Worm (Caenorhabditis elegans): Measurements from ENCODE around the gene Y11D7A.7.
A peak's percentile ranks its signal among the peaks of the same experiment; 100 is the strongest.
"Not testable (repeated sequence)": the region's sequence is repeated elsewhere in the genome, so short reads cannot be mapped to it uniquely, and the experiment has no call there.

The Y11D7A.7 gene

DNA sequence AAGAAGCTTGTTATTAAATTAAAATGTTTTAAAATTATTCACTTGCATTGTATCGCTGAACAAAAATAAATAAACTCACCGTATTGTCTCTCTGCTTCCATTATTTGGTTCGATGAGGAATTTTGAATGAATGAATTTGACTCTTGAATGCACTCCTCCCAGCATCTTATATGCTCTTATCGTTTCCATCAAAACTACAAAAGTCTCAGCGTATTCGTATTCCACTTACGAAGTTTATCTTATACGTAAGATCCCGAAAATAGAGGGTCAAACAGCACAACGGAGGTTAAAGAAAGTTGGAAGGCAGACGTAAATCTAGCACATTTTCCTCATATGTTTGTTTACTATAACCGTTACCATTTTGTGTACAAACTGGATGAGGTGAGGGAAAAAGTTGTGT, 37.0 kb downstream of the Y11D7A.7 start, which contains the start of gene nhr-267:
Gene nhr-267, minus strand, starts transcription at position 101 of the 400 bp plus-strand sequence.
- not testable (repeated sequence) for TF ChIP-seq nhr-12 (tag; optimal IDR thresholded peaks at IDR 0.05); unc-62 (GFP tag; optimal IDR thresholded peaks at IDR 0.05); sea-2 (GFP tag; optimal IDR thresholded peaks at IDR 0.05)

ce11 chrIV:9289635-9290034, 40.3 kb downstream of the Y11D7A.7 start:
- TF ChIP-seq nhr-67 (tag; optimal IDR thresholded peaks at IDR 0.05): no peak
- no peak for TF ChIP-seq elt-3 (tag; optimal IDR thresholded peaks at IDR 0.05)
- peak; percentile 70 for TF ChIP-seq elt-1 (tag; optimal IDR thresholded peaks at IDR 0.05)
- TF ChIP-seq fos-1 (tag; optimal IDR thresholded peaks at IDR 0.05): no peak

DNA sequence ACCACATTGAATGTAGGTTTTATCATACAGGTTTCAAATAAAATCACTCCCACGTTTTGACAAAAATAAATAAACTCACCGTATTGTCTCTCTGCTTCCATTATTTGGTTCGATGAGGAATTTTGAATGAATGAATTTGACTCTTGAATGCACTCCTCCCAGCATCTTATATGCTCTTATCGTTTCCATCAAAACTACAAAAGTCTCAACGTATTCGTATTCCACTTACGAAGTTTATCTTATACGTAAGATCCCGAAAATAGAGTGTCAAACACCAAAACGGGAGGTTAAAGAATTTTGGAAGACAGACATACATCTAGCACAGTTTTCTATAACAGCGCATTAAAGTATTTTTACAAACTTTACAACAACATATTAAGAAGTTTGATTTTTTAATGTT, 44.5 kb downstream of the Y11D7A.7 start, which contains the start of gene nhr-264:
Gene nhr-264, minus strand, starts transcription at position 101 of the 400 bp plus-strand sequence.
- TF ChIP-seq snpc-4, nhr-12, zag-1 (tag; optimal IDR thresholded peaks at IDR 0.05): not testable (repeated sequence)

ce11 chrIV:9296285-9296684, 47.0 kb downstream of the Y11D7A.7 start, which contains the start of gene F49C12.1:
Gene F49C12.1, minus strand, starts transcription at chrIV:9296354.
- TF ChIP-seq eor-1 (tag; optimal IDR thresholded peaks at IDR 0.05) (no peak), nhr-11 (tag; optimal IDR thresholded peaks at IDR 0.05) (no peak), ZK546.5 (tag; optimal IDR thresholded peaks at IDR 0.05) (no peak), mdl-1 (tag; optimal IDR thresholded peaks at IDR 0.05) (no peak), lin-39 (tag; optimal IDR thresholded peaks at IDR 0.05) (no peak), elt-1 (tag; optimal IDR thresholded peaks at IDR 0.05) (no peak)

ce11 chrIV:9299145-9299544, 49.8 kb downstream of the Y11D7A.7 start, which contains the start of gene F49C12.2:
Gene F49C12.2, minus strand, starts transcription at chrIV:9299245.
- TF ChIP-seq nhr-77 (tag; optimal IDR thresholded peaks at IDR 0.05): no peak
- no peak for TF ChIP-seq ZK546.5 (tag; optimal IDR thresholded peaks at IDR 0.05)
- no peak for TF ChIP-seq fkh-2 (tag; optimal IDR thresholded peaks at IDR 0.05)
- no peak for TF ChIP-seq eor-1 (tag; optimal IDR thresholded peaks at IDR 0.05)
- no peak for TF ChIP-seq mdl-1 (tag; optimal IDR thresholded peaks at IDR 0.05)
- TF ChIP-seq ztf-11 (tag; optimal IDR thresholded peaks at IDR 0.05): no peak
- TF ChIP-seq hmg-11 (tag; optimal IDR thresholded peaks at IDR 0.05): no peak
- TF ChIP-seq nhr-28 (tag; optimal IDR thresholded peaks at IDR 0.05): no peak
- no peak for TF ChIP-seq nhr-12 (tag; optimal IDR thresholded peaks at IDR 0.05)

Measured in whole organism, L3 larva.